Worm (Caenorhabditis elegans) whole organism, midembryonic: ENCODE data around the gene mdt-26.

ENCODE experiments used
- T22C8.4 ChIP-seq: fragments of 200-800 bp; sonication (Bioruptor generic); IDR thresholded peaks from 2 replicates; pipeline ENCODE4 v1.3.6; 2022; ENCODE audit warnings: missing genetic modification characterization, missing compliant biosample characterization
- cog-1 ChIP-seq: sonication (generic microtip); optimal IDR thresholded peaks from 2 replicates; lab custom pipeline; 2016; ENCODE audit warnings: missing genetic modification characterization, missing compliant biosample characterization
- flt-1 ChIP-seq: fragments of 200-800 bp; sonication (Bioruptor generic); IDR thresholded peaks from 2 replicates; pipeline ENCODE4 v1.3.6; 2022; ENCODE audit warnings: missing genetic modification characterization, missing compliant biosample characterization
- klf-2 ChIP-seq: fragments of 200-800 bp; sonication (Bioruptor generic); conservative IDR thresholded peaks from 2 replicates; pipeline ENCODE4 v1.3.6; 2022; ENCODE audit warnings: missing genetic modification reagents, missing genetic modification characterization, missing compliant biosample characterization
- med-1 ChIP-seq: sonication (generic microtip); optimal IDR thresholded peaks from 2 replicates; lab custom pipeline; 2017; ENCODE audit warnings: missing genetic modification characterization, mild to moderate bottlenecking, missing compliant biosample characterization, antibody characterized with exemption, missing genetic modification reagents; ENCODE audit not compliant: insufficient read depth
- ref-1 ChIP-seq: fragments of 200-800 bp; sonication (Bioruptor generic); conservative IDR thresholded peaks from 2 replicates; pipeline ENCODE4 v1.3.6; 2022; ENCODE audit warnings: missing genetic modification reagents, missing genetic modification characterization, missing compliant biosample characterization
- tab-1 ChIP-seq: fragments of 200-800 bp; sonication (Bioruptor generic); IDR thresholded peaks from 2 replicates; pipeline ENCODE4 v1.3.6; 2022; ENCODE audit warnings: missing genetic modification characterization, missing compliant biosample characterization
- ztf-23 ChIP-seq: fragments of 200-800 bp; sonication (Bioruptor generic); IDR thresholded peaks from 2 replicates; pipeline ENCODE4 v1.3.6; 2022; ENCODE audit warnings: missing genetic modification reagents, missing genetic modification characterization, missing compliant biosample characterization
- ztf-29 ChIP-seq: fragments of 200-800 bp; sonication (Bioruptor generic); IDR thresholded peaks from 2 replicates; pipeline ENCODE4 v1.3.6; 2022; ENCODE audit warnings: missing genetic modification reagents, missing genetic modification characterization, missing compliant biosample characterization

mdt-26 gene

ce11 chrII:5680703-5681102 is 19.7 kb downstream of the mdt-26 start, which contains the start of gene flp-27:
TSS of gene flp-27 (plus strand) at chrII:5681003.
- TF ChIP-seq cog-1 (tag; lab: Kevin White, UChicago) = no peak
- TF ChIP-seq flt-1 = no peak
- TF ChIP-seq T22C8.4 (GFP tag; lab: Robert Waterston, UW) = no peak
- TF ChIP-seq ztf-29 = no peak
- no peak for TF ChIP-seq ref-1
- TF ChIP-seq ztf-23 (GFP tag; lab: Robert Waterston, UW) = no peak
- no peak for TF ChIP-seq klf-2 (GFP tag; lab: Robert Waterston, UW)

- TF ChIP-seq tab-1 (GFP tag; lab: Robert Waterston, UW) (no peak), cog-1 (tag; lab: Kevin White, UChicago) (no peak), ztf-29 (no peak), med-1 (GFP tag; lab: Kevin White, UChicago) (no peak), klf-2 (GFP tag; lab: Robert Waterston, UW) (peak; percentile 46; the same call in 1 of the 2 replicates)
Observed at ce11 chrII:5688959-5689358, 28.0 kb downstream of the mdt-26 start, which contains the start of gene C25H3.11. TSS of gene C25H3.11 (minus strand) at chrII:5689040.

DNA sequence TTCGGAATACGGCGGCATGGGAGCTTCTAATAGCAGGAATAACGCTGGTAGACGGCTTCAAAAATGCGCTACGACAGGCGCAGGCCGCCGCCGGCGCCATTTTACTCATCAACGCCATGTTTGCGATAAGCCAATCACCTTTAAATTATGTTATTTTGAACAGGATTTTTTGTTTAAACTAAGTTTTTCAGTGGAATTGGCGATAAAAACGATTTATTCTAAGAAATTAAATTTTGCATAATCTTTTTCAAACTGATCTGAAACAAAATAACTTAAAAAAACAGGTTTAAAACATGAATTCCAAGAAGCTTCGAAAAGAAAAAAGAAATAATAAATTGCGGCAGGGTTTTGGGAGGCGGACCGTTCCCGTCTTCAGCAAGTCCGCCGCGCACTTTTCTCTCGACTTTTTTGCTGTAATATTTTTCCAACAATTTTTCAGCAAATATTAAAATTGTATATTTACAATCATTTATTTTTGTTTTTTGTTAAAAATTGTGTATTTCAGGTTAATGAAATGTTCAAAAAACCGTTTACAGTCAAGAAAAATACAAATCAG is 30.3 kb downstream of the mdt-26 start, which contains the start of the genes ndub-5 and eif-2D:
Gene ndub-5 (minus strand): TSS at position 138 of the 556 bp plus-strand sequence.
Gene eif-2D (plus strand): TSS at position 506 of the 556 bp plus-strand sequence.
- TF ChIP-seq klf-2 (GFP tag; lab: Robert Waterston, UW) = no peak
- TF ChIP-seq med-1 (GFP tag; lab: Kevin White, UChicago) = no peak

DNA sequence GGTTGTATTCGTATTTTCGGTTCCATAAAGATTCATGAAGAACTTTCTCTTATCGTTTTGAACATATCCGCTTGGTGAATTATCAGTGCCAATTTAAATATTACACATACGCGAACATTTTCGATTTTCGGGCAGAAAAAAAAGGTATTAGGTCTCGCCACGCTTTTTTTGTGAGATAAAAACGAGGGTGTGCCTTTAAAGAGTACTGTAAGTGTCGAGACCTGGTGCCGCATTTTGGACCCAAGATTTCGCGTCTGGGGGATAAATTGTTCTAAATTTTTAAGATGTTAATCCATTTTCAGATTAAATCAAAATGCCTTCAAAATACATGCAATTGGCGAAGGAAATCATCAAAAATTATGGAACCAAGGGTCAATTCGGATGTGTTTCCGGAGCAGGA is 32.9 kb downstream of the mdt-26 start, which contains the start of gene C25H3.3:
Gene C25H3.3 (plus strand): TSS at position 301 of the 400 bp plus-strand sequence.
- TF ChIP-seq cog-1 (tag; lab: Kevin White, UChicago) = no peak
- TF ChIP-seq ref-1 = no peak
- no peak for TF ChIP-seq T22C8.4 (GFP tag; lab: Robert Waterston, UW)
- TF ChIP-seq ztf-29 = no peak
- TF ChIP-seq flt-1 = no peak
- no peak for TF ChIP-seq tab-1 (GFP tag; lab: Robert Waterston, UW)
- no peak for TF ChIP-seq klf-2 (GFP tag; lab: Robert Waterston, UW)
- TF ChIP-seq ztf-23 (GFP tag; lab: Robert Waterston, UW) = no peak
- TF ChIP-seq med-1 (GFP tag; lab: Kevin White, UChicago) = no peak

DNA sequence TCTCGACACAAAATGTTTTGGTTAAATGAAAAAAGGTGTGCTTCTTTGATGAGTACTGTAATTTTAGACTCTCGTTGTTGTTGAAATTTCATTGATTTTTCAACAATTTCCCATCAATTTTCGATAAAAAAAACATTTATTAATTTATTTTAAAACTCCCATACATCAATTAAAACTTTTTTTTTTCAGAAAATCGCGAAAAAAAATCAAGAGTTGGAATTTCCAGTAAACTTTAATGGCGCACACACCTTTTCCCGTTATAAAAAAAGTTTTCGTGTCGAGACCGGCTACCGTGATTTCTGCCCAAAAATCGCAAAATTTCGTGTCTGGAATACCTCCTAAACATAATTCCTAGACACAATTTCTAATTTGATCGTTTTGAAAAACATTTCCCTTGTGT is 33.8 kb downstream of the mdt-26 start, which contains the start of gene C25H3.14:
Gene C25H3.14 (plus strand): TSS at position 301 of the 400 bp plus-strand sequence.
- TF ChIP-seq klf-2 (GFP tag; lab: Robert Waterston, UW) (no peak), ztf-29 (no peak), ztf-23 (GFP tag; lab: Robert Waterston, UW) (no peak), ref-1 (no peak), T22C8.4 (GFP tag; lab: Robert Waterston, UW) (no peak), tab-1 (GFP tag; lab: Robert Waterston, UW) (no peak), flt-1 (no peak), med-1 (GFP tag; lab: Kevin White, UChicago) (no peak), cog-1 (tag; lab: Kevin White, UChicago) (no peak)

ce11 chrII:5696218-5696617 is 35.2 kb downstream of the mdt-26 start:
- TF ChIP-seq tab-1 (GFP tag; lab: Robert Waterston, UW) (no peak), ztf-29 (no peak), flt-1 (no peak)

DNA sequence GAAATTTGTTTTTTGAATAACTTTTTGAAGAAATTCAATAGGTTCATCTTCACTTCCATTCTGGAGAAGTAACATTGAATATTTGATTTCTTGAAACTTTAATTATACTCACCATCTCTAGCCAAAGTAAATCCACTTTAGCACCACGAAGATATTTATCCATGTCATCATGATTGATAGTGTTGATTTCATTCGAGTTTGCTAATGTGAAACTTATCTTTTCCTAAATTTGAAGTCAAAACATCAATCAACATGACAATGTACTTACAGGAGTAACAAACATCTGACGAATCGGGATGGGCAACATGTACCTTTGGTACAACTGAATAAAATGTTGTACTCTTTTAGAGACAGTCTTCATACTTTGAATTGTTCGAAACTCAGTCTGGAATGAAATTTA is 36.4 kb downstream of the mdt-26 start:
- TF ChIP-seq klf-2 (GFP tag; lab: Robert Waterston, UW) (no peak), ref-1 (no peak), ztf-29 (no peak), cog-1 (tag; lab: Kevin White, UChicago) (no peak), tab-1 (GFP tag; lab: Robert Waterston, UW) (no peak), flt-1 (no peak), T22C8.4 (GFP tag; lab: Robert Waterston, UW) (no peak), med-1 (GFP tag; lab: Kevin White, UChicago) (no peak)

- TF ChIP-seq ref-1 = no peak
- no peak for TF ChIP-seq cog-1 (tag; lab: Kevin White, UChicago)
- TF ChIP-seq flt-1 = no peak
- no peak for TF ChIP-seq tab-1 (GFP tag; lab: Robert Waterston, UW)
- TF ChIP-seq klf-2 (GFP tag; lab: Robert Waterston, UW) = no peak
- TF ChIP-seq T22C8.4 (GFP tag; lab: Robert Waterston, UW) = no peak
- no peak for TF ChIP-seq ztf-23 (GFP tag; lab: Robert Waterston, UW)
- TF ChIP-seq ztf-29 = no peak
- no peak for TF ChIP-seq med-1 (GFP tag; lab: Kevin White, UChicago)
Observed at ce11 chrII:5698254-5698653, 37.3 kb downstream of the mdt-26 start.

DNA sequence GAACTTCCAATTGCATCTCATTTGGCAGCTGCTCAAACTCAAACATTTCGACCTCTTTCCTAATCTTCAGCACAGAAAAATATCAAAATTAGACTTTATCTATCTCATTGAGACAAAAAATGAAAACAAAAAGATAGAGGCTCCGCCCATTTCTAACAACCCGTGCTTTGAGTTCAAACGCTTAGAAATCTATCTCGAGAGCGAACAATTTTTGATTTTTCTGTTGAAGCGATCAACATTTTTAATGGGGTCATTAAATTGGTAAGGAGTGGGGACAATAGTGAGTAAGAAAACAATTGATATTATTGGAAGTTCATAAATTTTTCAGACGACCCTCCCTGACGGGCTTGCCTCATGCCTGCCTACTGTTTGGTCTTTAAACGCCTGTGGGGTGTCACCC is 37.9 kb downstream of the mdt-26 start, which contains the start of the genes C25H3.10 and C25H3.1:
Gene C25H3.10 (minus strand): TSS at position 101 of the 400 bp plus-strand sequence.
Gene C25H3.1 (plus strand): TSS at position 203 of the 400 bp plus-strand sequence.
- TF ChIP-seq ztf-23 (GFP tag; lab: Robert Waterston, UW) (no peak), cog-1 (tag; lab: Kevin White, UChicago) (no peak), flt-1 (no peak), T22C8.4 (GFP tag; lab: Robert Waterston, UW) (no peak), ztf-29 (no peak), klf-2 (GFP tag; lab: Robert Waterston, UW) (no peak), tab-1 (GFP tag; lab: Robert Waterston, UW) (no peak), med-1 (GFP tag; lab: Kevin White, UChicago) (no peak), ref-1 (no peak)

ce11 chrII:5701485-5701884 is 40.5 kb downstream of the mdt-26 start:
- TF ChIP-seq med-1 (GFP tag; lab: Kevin White, UChicago) (no peak), cog-1 (tag; lab: Kevin White, UChicago) (no peak), tab-1 (GFP tag; lab: Robert Waterston, UW) (no peak), ref-1 (no peak), klf-2 (GFP tag; lab: Robert Waterston, UW) (no peak), ztf-29 (no peak), ztf-23 (GFP tag; lab: Robert Waterston, UW) (no peak), flt-1 (no peak), T22C8.4 (GFP tag; lab: Robert Waterston, UW) (no peak)
